Worm (Caenorhabditis elegans) whole organism, L4/young adult: ENCODE data around the gene vha-1.

Source experiments
- W03F9.2 ChIP-seq: fragments of 150-350 bp; optimal IDR thresholded peaks from 2 replicates; lab custom pipeline; 2014; ENCODE audit warnings: missing biosample characterization, missing genetic modification characterization
- dao-5 ChIP-seq: sonication (generic microtip); optimal IDR thresholded peaks from 2 replicates; lab custom pipeline; 2016; ENCODE audit warnings: missing genotype, missing genetic modification characterization, moderate library complexity, missing compliant biosample characterization
- him-1 ChIP-seq: sonication (generic microtip); optimal IDR thresholded peaks from 2 replicates; lab custom pipeline; 2016; ENCODE audit warnings: missing genotype, missing genetic modification reagents, missing genetic modification characterization, missing compliant biosample characterization

vha-1 gene

ce11 chrIII:9830502-9830901 is 49.4 kb downstream of the vha-1 start, which contains the start of gene ZK632.12:
ZK632.12 (plus strand) TSS chrIII:9830802.
- TF ChIP-seq dao-5 (tag; lab: Kevin White, UChicago), result no peak
- no peak for TF ChIP-seq W03F9.2 (tag; lab: Kevin White, UChicago)
- TF ChIP-seq him-1 (tag; lab: Kevin White, UChicago), result no peak
